Fruit fly (Drosophila melanogaster) whole organism, embryonic: Measurements from ENCODE around the gene Agpat2.

Experiments
- Abd-B ChIP-seq: fragments of 200-800 bp; sonication (Bioruptor generic); optimal IDR thresholded peaks from 2 replicates; lab custom pipeline; 2018; ENCODE audit warnings: missing biosample characterization, mild to moderate bottlenecking, missing genetic modification characterization, moderate library complexity
- Adf1 ChIP-seq: fragments of 200-800 bp; sonication (Bioruptor generic); IDR thresholded peaks from 2 replicates; pipeline ENCODE4 v1.3.6; 2022; ENCODE audit warnings: missing biosample characterization, missing genetic modification characterization
- Awh ChIP-seq: fragments of 200-800 bp; sonication (Bioruptor generic); IDR thresholded peaks from 2 replicates; pipeline ENCODE4, ENCODE4 v1.3.6; 2022; ENCODE audit warnings: missing biosample characterization, missing genetic modification characterization
- B-H2 ChIP-seq: fragments of 200-800 bp; sonication (Bioruptor generic); optimal IDR thresholded peaks from 2 replicates; lab custom pipeline; 2018; ENCODE audit warnings: missing biosample characterization, mild to moderate bottlenecking, missing genetic modification characterization
- CG10431 ChIP-seq: fragments of 200-800 bp; sonication (Bioruptor generic); optimal IDR thresholded peaks from 3 replicates; lab custom pipeline; 2018; ENCODE audit warnings: missing biosample characterization, mild to moderate bottlenecking, missing genetic modification characterization
- CG11723 ChIP-seq: fragments of 200-800 bp; sonication (Bioruptor generic); optimal IDR thresholded peaks from 2 replicates; lab custom pipeline; 2017; ENCODE audit warnings: missing biosample characterization, mild to moderate bottlenecking, missing genetic modification characterization
- CG12391 ChIP-seq: fragments of 200-800 bp; sonication (Bioruptor generic); optimal IDR thresholded peaks from 3 replicates; lab custom pipeline; 2018; ENCODE audit warnings: missing biosample characterization, mild to moderate bottlenecking, missing genetic modification characterization, moderate library complexity
- CG12942 ChIP-seq: fragments of 200-800 bp; sonication (Bioruptor generic); optimal IDR thresholded peaks from 3 replicates; lab custom pipeline; 2016; ENCODE audit warnings: missing biosample characterization, missing genetic modification characterization
- CG14710 ChIP-seq: fragments of 200-800 bp; sonication (Bioruptor generic); optimal IDR thresholded peaks from 3 replicates; lab custom pipeline; 2019; ENCODE audit warnings: missing biosample characterization, mild to moderate bottlenecking, missing genetic modification characterization, moderate library complexity
- CG16779 ChIP-seq: fragments of 200-800 bp; sonication (Bioruptor generic); IDR thresholded peaks from 2 replicates; pipeline ENCODE4 v1.3.6; 2022; ENCODE audit warnings: missing biosample characterization, missing genetic modification characterization
- CG1792 ChIP-seq: fragments of 200-800 bp; sonication (Bioruptor generic); optimal IDR thresholded peaks from 2 replicates; lab custom pipeline; 2016; ENCODE audit warnings: missing biosample characterization, missing genetic modification characterization
- CG18619 ChIP-seq: fragments of 200-800 bp; sonication (Bioruptor generic); optimal IDR thresholded peaks from 3 replicates; lab custom pipeline; 2017; ENCODE audit warnings: missing biosample characterization, mild to moderate bottlenecking, missing genetic modification characterization
- CG2129 ChIP-seq: fragments of 200-800 bp; sonication (Bioruptor generic); IDR thresholded peaks from 2 replicates; pipeline ENCODE4 v1.3.6; 2022; ENCODE audit warnings: missing biosample characterization, missing genetic modification characterization; ENCODE audit not compliant: partially characterized antibody
- CG2875 ChIP-seq: fragments of 200-800 bp; sonication (Bioruptor generic); optimal IDR thresholded peaks from 2 replicates; lab custom pipeline; 2017; ENCODE audit warnings: missing biosample characterization, mild to moderate bottlenecking, missing genetic modification characterization, missing genetic modification reagents
- CG30431 ChIP-seq: fragments of 200-800 bp; sonication (Bioruptor generic); optimal IDR thresholded peaks from 2 replicates; lab custom pipeline; 2017; ENCODE audit warnings: missing biosample characterization, missing genetic modification characterization
- CG5245 ChIP-seq: fragments of 200-800 bp; sonication (Bioruptor generic); optimal IDR thresholded peaks from 3 replicates; lab custom pipeline; 2016; ENCODE audit warnings: missing biosample characterization, missing genetic modification characterization
- CG7372 ChIP-seq: fragments of 200-800 bp; sonication (Bioruptor generic); IDR thresholded peaks from 2 replicates; pipeline ENCODE4 v1.3.6; 2022; ENCODE audit warnings: missing biosample characterization, missing genetic modification characterization
- CG8281 ChIP-seq: fragments of 200-800 bp; sonication (Bioruptor generic); optimal IDR thresholded peaks from 2 replicates; lab custom pipeline; 2018; ENCODE audit warnings: missing biosample characterization, mild to moderate bottlenecking, missing genetic modification characterization, moderate library complexity
- CG9437 ChIP-seq: fragments of 200-800 bp; sonication (Bioruptor generic); optimal IDR thresholded peaks from 2 replicates; lab custom pipeline; 2018; ENCODE audit warnings: missing biosample characterization, mild to moderate bottlenecking, missing genetic modification characterization
- Fer1 ChIP-seq: fragments of 200-800 bp; sonication (Bioruptor generic); optimal IDR thresholded peaks from 2 replicates; lab custom pipeline; 2017; ENCODE audit warnings: missing biosample characterization, mild to moderate bottlenecking, missing genetic modification characterization
- Gug ChIP-seq: fragments of 200-800 bp; sonication (Bioruptor generic); IDR thresholded peaks from 4 replicates; pipeline ENCODE4 v1.3.6; 2022; ENCODE audit warnings: missing biosample characterization, missing genetic modification characterization
- HLH54F ChIP-seq: fragments of 200-800 bp; sonication (Bioruptor generic); optimal IDR thresholded peaks from 3 replicates; lab custom pipeline; 2016; ENCODE audit warnings: missing biosample characterization, missing genetic modification characterization
- Hr3 ChIP-seq: fragments of 200-800 bp; sonication (Bioruptor generic); optimal IDR thresholded peaks from 3 replicates; lab custom pipeline; 2016; ENCODE audit warnings: missing biosample characterization, missing genetic modification characterization
- Myb ChIP-seq: fragments of 200-800 bp; sonication (Bioruptor generic); optimal IDR thresholded peaks from 2 replicates; lab custom pipeline; 2016; ENCODE audit warnings: missing biosample characterization, missing genetic modification characterization
- NK7.1 ChIP-seq: fragments of 200-800 bp; sonication (Bioruptor generic); optimal IDR thresholded peaks from 3 replicates; lab custom pipeline; 2016; ENCODE audit warnings: missing biosample characterization, missing genetic modification characterization
- NfI ChIP-seq: fragments of 200-800 bp; sonication (Bioruptor generic); optimal IDR thresholded peaks from 3 replicates; lab custom pipeline; 2018; ENCODE audit warnings: missing biosample characterization, mild to moderate bottlenecking, missing genetic modification characterization, moderate library complexity
- Oli ChIP-seq: fragments of 200-800 bp; sonication (Bioruptor generic); optimal IDR thresholded peaks from 2 replicates; lab custom pipeline; 2018; ENCODE audit warnings: missing biosample characterization, mild to moderate bottlenecking, missing genetic modification characterization, moderate library complexity
- Opbp ChIP-seq: fragments of 200-800 bp; sonication (Bioruptor generic); IDR thresholded peaks from 3 replicates; pipeline ENCODE4 v1.3.6; 2022; ENCODE audit warnings: missing biosample characterization, missing genetic modification characterization; ENCODE audit not compliant: partially characterized antibody
- dmrt99B ChIP-seq: fragments of 200-800 bp; sonication (Bioruptor generic); optimal IDR thresholded peaks from 2 replicates; lab custom pipeline; 2018; ENCODE audit warnings: missing biosample characterization, mild to moderate bottlenecking, missing genetic modification characterization, moderate library complexity
- eve ChIP-seq, 2 experiments: fragments of >200 bp; optimal IDR thresholded peaks; 2 replicates each; lab custom pipeline; 2017; ENCODE audit warnings: missing biosample characterization in 2 of 2, missing genetic modification characterization in 2 of 2
- gsb ChIP-seq: fragments of 200-800 bp; sonication (Bioruptor generic); IDR thresholded peaks from 2 replicates; pipeline ENCODE4 v1.3.6; 2022; ENCODE audit warnings: missing biosample characterization, missing genetic modification characterization
- gsb-n ChIP-seq: fragments of 200-800 bp; sonication (Bioruptor generic); optimal IDR thresholded peaks from 3 replicates; lab custom pipeline; 2018; ENCODE audit warnings: missing biosample characterization, mild to moderate bottlenecking, missing genetic modification characterization
- lbe ChIP-seq: fragments of 200-800 bp; sonication (Bioruptor generic); optimal IDR thresholded peaks from 2 replicates; lab custom pipeline; 2016; ENCODE audit warnings: missing biosample characterization, mild to moderate bottlenecking, missing genetic modification characterization
- luna ChIP-seq: fragments of 200-800 bp; sonication (Bioruptor generic); optimal IDR thresholded peaks from 2 replicates; lab custom pipeline; 2016; ENCODE audit warnings: missing biosample characterization, missing genetic modification characterization
- maf-S ChIP-seq: fragments of 200-800 bp; sonication (Bioruptor generic); optimal IDR thresholded peaks from 2 replicates; lab custom pipeline; 2016; ENCODE audit warnings: missing biosample characterization, missing genetic modification characterization
- nerfin-2 ChIP-seq: fragments of 200-800 bp; sonication (Bioruptor generic); IDR thresholded peaks from 2 replicates; pipeline ENCODE4 v1.3.6; 2022; ENCODE audit warnings: missing biosample characterization, missing genetic modification characterization; ENCODE audit not compliant: partially characterized antibody
- nmo ChIP-seq: fragments of 200-800 bp; sonication (Bioruptor generic); optimal IDR thresholded peaks from 2 replicates; lab custom pipeline; 2018; ENCODE audit warnings: missing biosample characterization, mild to moderate bottlenecking, missing genetic modification characterization, moderate library complexity
- org-1 ChIP-seq: fragments of 200-800 bp; sonication (Bioruptor generic); optimal IDR thresholded peaks from 2 replicates; lab custom pipeline; 2017; ENCODE audit warnings: missing biosample characterization, missing genetic modification characterization
- otp ChIP-seq: fragments of 200-800 bp; sonication (Bioruptor generic); IDR thresholded peaks from 3 replicates; pipeline ENCODE4, ENCODE4 v1.3.6; 2022; ENCODE audit warnings: missing biosample characterization, missing genetic modification characterization
- phol ChIP-seq: fragments of 200-800 bp; sonication (Bioruptor generic); optimal IDR thresholded peaks from 3 replicates; lab custom pipeline; 2018; ENCODE audit warnings: missing biosample characterization, mild to moderate bottlenecking, missing genetic modification characterization, moderate library complexity
- pzg ChIP-seq: fragments of 200-800 bp; sonication (Bioruptor generic); optimal IDR thresholded peaks from 3 replicates; lab custom pipeline; 2018; ENCODE audit warnings: missing biosample characterization, mild to moderate bottlenecking, missing genetic modification characterization, moderate library complexity
- slbo ChIP-seq: fragments of 200-800 bp; sonication (Bioruptor generic); IDR thresholded peaks from 2 replicates; pipeline ENCODE4 v1.3.6; 2022; ENCODE audit warnings: missing biosample characterization, missing genetic modification characterization
- slp2 ChIP-seq: fragments of 200-800 bp; sonication (Bioruptor generic); optimal IDR thresholded peaks from 2 replicates; lab custom pipeline; 2016; ENCODE audit warnings: missing biosample characterization, missing genetic modification characterization
- sug ChIP-seq: fragments of 200-800 bp; optimal IDR thresholded peaks from 2 replicates; lab custom pipeline; 2019; ENCODE audit warnings: missing biosample characterization, mild to moderate bottlenecking, missing genetic modification characterization, moderate library complexity
- trem ChIP-seq: fragments of 200-800 bp; optimal IDR thresholded peaks from 3 replicates; lab custom pipeline; 2019; ENCODE audit warnings: missing biosample characterization, mild to moderate bottlenecking, missing genetic modification characterization, moderate library complexity
- usp ChIP-seq: fragments of >200 bp; optimal IDR thresholded peaks from 2 replicates; lab custom pipeline; 2017; ENCODE audit warnings: missing biosample characterization, missing genetic modification characterization
- vvl ChIP-seq: fragments of 200-800 bp; sonication (Bioruptor generic); IDR thresholded peaks from 2 replicates; pipeline ENCODE4 v1.3.6; 2022; ENCODE audit warnings: missing biosample characterization, missing genetic modification characterization
- zfh1 ChIP-seq: fragments of 200-800 bp; sonication (Bioruptor generic); IDR thresholded peaks from 3 replicates; pipeline ENCODE4 v1.3.6; 2022; ENCODE audit warnings: missing biosample characterization, missing genetic modification characterization

Gene Agpat2

DNA sequence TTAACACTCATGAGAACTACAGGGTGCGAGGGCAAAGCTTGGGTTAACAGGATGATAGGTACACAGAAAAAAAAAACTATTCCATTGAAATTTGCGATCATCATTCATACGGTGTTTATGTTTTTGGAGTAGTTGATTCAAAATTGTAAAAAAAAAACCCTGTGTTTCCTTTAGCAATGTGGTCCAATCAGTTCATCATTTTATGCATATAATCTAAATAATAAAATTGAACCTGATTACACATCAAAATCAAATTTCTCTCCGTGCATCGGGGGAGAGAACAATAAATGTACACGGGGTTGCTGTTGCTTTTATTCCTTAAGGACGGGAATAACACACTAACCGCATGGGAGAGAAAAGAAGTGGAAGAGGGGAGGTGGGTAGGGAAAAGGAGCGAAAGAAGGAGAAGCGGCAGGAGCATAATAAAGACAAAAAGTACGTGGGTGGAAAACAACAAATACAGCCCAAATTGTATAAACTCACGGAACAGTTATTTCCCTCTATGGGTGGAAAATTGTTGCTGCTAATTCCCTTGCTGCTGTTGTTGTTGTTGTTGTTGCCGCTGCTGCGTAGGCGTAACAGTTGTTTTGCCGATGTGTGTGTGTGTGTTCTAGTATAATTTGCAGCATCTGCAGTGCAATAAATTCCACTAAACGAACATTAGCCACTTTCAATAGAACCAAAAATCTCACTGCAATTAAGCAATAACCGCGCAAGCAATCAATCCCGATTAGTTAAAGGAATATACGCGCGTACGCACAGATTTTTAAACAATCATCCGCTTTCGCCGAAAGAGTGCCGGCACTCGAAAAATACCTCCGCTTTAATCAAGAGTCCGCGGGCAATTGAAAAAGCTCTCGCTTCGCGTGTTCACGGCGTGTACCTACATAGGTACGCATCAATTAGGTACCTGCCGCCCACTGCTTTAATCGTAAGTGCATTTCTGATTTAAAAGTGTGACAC is at the start of gene Agpat2 (continued):
- peak; percentile 90 for TF ChIP-seq CG12391 (tag; lab: Kevin White, UChicago)
- no peak for TF ChIP-seq luna (GFP tag; lab: Kevin White, UChicago)
- TF ChIP-seq Opbp (GFP tag; lab: Robert Waterston, UW), result peak; percentile 12; the same call in 1 of the 3 replicates
- TF ChIP-seq CG18619 (GFP tag; lab: Kevin White, UChicago), result peak; percentile 78
- no peak for TF ChIP-seq pzg
- peak; percentile 81 for TF ChIP-seq zfh1 (GFP tag; lab: Robert Waterston, UW)
- TF ChIP-seq CG8281 (tag; lab: Kevin White, UChicago), result peak; percentile 56
- no peak; the same call in 1 of the 2 replicates for TF ChIP-seq gsb (GFP tag; lab: Robert Waterston, UW)
- TF ChIP-seq Myb (GFP tag; lab: Kevin White, UChicago), result peak; percentile 53
- TF ChIP-seq CG9437 (GFP tag; lab: Kevin White, UChicago), result peak; percentile 61
- TF ChIP-seq vvl (GFP tag; lab: Robert Waterston, UW), result peak; percentile 88
- TF ChIP-seq usp (GFP tag; lab: Kevin White, UChicago), result no peak
- peak; percentile 76 for TF ChIP-seq HLH54F (GFP tag; lab: Kevin White, UChicago)
- peak; percentile 81 for TF ChIP-seq trem (tag; lab: Kevin White, UChicago)
- peak; percentile 57 for TF ChIP-seq CG10431
- TF ChIP-seq Adf1, result peak; percentile 20; the same call in 1 of the 2 replicates
- TF ChIP-seq CG7372 (GFP tag; lab: Robert Waterston, UW), result peak; percentile 41; the same call in 1 of the 2 replicates
- TF ChIP-seq CG11723 (GFP tag; lab: Kevin White, UChicago), result peak; percentile 64
- TF ChIP-seq phol (tag; lab: Kevin White, UChicago), result peak; percentile 85
- TF ChIP-seq CG5245, result peak; percentile 67
- TF ChIP-seq NfI (GFP tag; lab: Kevin White, UChicago), result peak; percentile 79
- peak; percentile 49 for TF ChIP-seq CG1792 (GFP tag; lab: Kevin White, UChicago)
- TF ChIP-seq slbo, result peak; percentile 82
- peak in 1 of 2 experiments; percentile 95 for TF ChIP-seq eve (GFP tag; optimal IDR thresholded peaks at IDR 0.05; lab: Kevin White, UChicago)
- TF ChIP-seq nmo (GFP tag; lab: Kevin White, UChicago), result peak; percentile 87
- peak; percentile 53 for TF ChIP-seq lbe (GFP tag; lab: Kevin White, UChicago)
- peak; percentile 71; the same call in 2 of the 3 replicates for TF ChIP-seq otp (GFP tag; lab: Robert Waterston, UW)
- TF ChIP-seq Fer1 (GFP tag; lab: Kevin White, UChicago), result peak; percentile 90
- TF ChIP-seq NK7.1 (GFP tag; lab: Kevin White, UChicago), result peak; percentile 58
- TF ChIP-seq CG2129 (GFP tag; lab: Robert Waterston, UW), result no peak
- TF ChIP-seq CG16779 (GFP tag; lab: Robert Waterston, UW), result no peak
- peak; percentile 80 for TF ChIP-seq slp2 (GFP tag; lab: Kevin White, UChicago)
- peak; percentile 75 for TF ChIP-seq maf-S (GFP tag; lab: Kevin White, UChicago)
- TF ChIP-seq Awh, result peak; percentile 51; the same call in 1 of the 2 replicates
- peak; percentile 17 for TF ChIP-seq sug
- peak; percentile 88 for TF ChIP-seq Oli (tag; lab: Kevin White, UChicago)
- TF ChIP-seq nerfin-2 (GFP tag; lab: Robert Waterston, UW), result no peak
- TF ChIP-seq gsb-n (tag; lab: Kevin White, UChicago), result peak; percentile 86
- TF ChIP-seq Hr3 (GFP tag; lab: Kevin White, UChicago), result peak; percentile 80
- peak; percentile 85 for TF ChIP-seq CG14710 (tag; lab: Kevin White, UChicago)
- peak; percentile 93 for TF ChIP-seq dmrt99B (tag; lab: Kevin White, UChicago)
- peak; percentile 71 for TF ChIP-seq Abd-B (GFP tag; lab: Kevin White, UChicago)
- TF ChIP-seq CG2875, result peak; percentile 56
- peak; percentile 77 for TF ChIP-seq org-1 (GFP tag; lab: Kevin White, UChicago)
- TF ChIP-seq Gug (GFP tag; lab: Robert Waterston, UW), result peak; percentile 65; the same call in 3 of the 4 replicates
- peak; percentile 62 for TF ChIP-seq B-H2 (GFP tag; lab: Kevin White, UChicago)
- peak; percentile 74 for TF ChIP-seq CG30431 (GFP tag; lab: Kevin White, UChicago)
- TF ChIP-seq CG12942, result peak; percentile 79
